Fruit fly (Drosophila melanogaster) whole organism, pupa: Measurements from ENCODE around the gene CG42542.

Experiments
- CG10348 ChIP-seq: fragments of 200-800 bp; sonication (Bioruptor generic); IDR thresholded peaks from 2 replicates; pipeline ENCODE4 v1.3.6; 2022; ENCODE audit warnings: missing biosample characterization, missing genetic modification characterization
- CG12605 ChIP-seq: fragments of 200-800 bp; sonication (Bioruptor generic); IDR thresholded peaks from 2 replicates; pipeline ENCODE4 v1.3.6; 2022; ENCODE audit warnings: missing biosample characterization, missing genetic modification characterization
- CG13204 ChIP-seq: fragments of 200-800 bp; sonication (Bioruptor generic); optimal IDR thresholded peaks from 2 replicates; lab custom pipeline; 2018; ENCODE audit warnings: missing biosample characterization, mild to moderate bottlenecking, missing genetic modification characterization, moderate library complexity
- CG14655 ChIP-seq: fragments of 200-800 bp; sonication (Bioruptor generic); optimal IDR thresholded peaks from 3 replicates; lab custom pipeline; 2017; ENCODE audit warnings: mild to moderate bottlenecking, missing biosample characterization, missing genetic modification reagents, missing genetic modification characterization
- CG15710 ChIP-seq: fragments of 200-800 bp; sonication (Bioruptor generic); optimal IDR thresholded peaks from 2 replicates; lab custom pipeline; 2018; ENCODE audit warnings: missing biosample characterization, mild to moderate bottlenecking, missing genetic modification characterization, moderate library complexity
- CG17806 ChIP-seq: fragments of 200-800 bp; sonication (Bioruptor generic); optimal IDR thresholded peaks from 2 replicates; lab custom pipeline; 2018; ENCODE audit warnings: missing biosample characterization, mild to moderate bottlenecking, missing genetic modification characterization, moderate library complexity
- CG32121 ChIP-seq: fragments of 200-800 bp; sonication (Bioruptor generic); IDR thresholded peaks from 2 replicates; pipeline ENCODE4 v1.3.6; 2022; ENCODE audit warnings: missing biosample characterization, missing genetic modification characterization
- CG34367 ChIP-seq: fragments of 200-800 bp; sonication (Bioruptor generic); optimal IDR thresholded peaks from 2 replicates; lab custom pipeline; 2018; ENCODE audit warnings: missing biosample characterization, mild to moderate bottlenecking, missing genetic modification characterization
- CG4496 ChIP-seq: fragments of 200-800 bp; sonication (Bioruptor generic); IDR thresholded peaks from 3 replicates; pipeline ENCODE4 v1.3.6; 2022; ENCODE audit warnings: missing biosample characterization, missing genetic modification characterization
- CG8159 ChIP-seq: fragments of 200-800 bp; sonication (Bioruptor generic); optimal IDR thresholded peaks from 3 replicates; lab custom pipeline; 2018; ENCODE audit warnings: missing biosample characterization, mild to moderate bottlenecking, missing genetic modification characterization, moderate library complexity
- CG8301 ChIP-seq: fragments of 200-800 bp; sonication (Bioruptor generic); optimal IDR thresholded peaks from 2 replicates; lab custom pipeline; 2018; ENCODE audit warnings: missing biosample characterization, mild to moderate bottlenecking, missing genetic modification characterization
- CG9948 ChIP-seq: fragments of 200-800 bp; sonication (Bioruptor generic); optimal IDR thresholded peaks from 2 replicates; lab custom pipeline; 2018; ENCODE audit warnings: missing biosample characterization, mild to moderate bottlenecking, missing genetic modification characterization, moderate library complexity
- EcR ChIP-seq: fragments of 200-800 bp; sonication (Bioruptor generic); optimal IDR thresholded peaks from 3 replicates; lab custom pipeline; 2019; ENCODE audit warnings: missing biosample characterization, missing genetic modification characterization, mild to moderate bottlenecking, moderate library complexity, missing genetic modification reagents
- Ets98B ChIP-seq: fragments of 200-800 bp; sonication (Bioruptor generic); IDR thresholded peaks from 2 replicates; pipeline ENCODE4 v1.3.6; 2022; ENCODE audit warnings: missing biosample characterization, missing genetic modification characterization
- Pif1A ChIP-seq: fragments of 200-800 bp; sonication (Bioruptor generic); optimal IDR thresholded peaks from 3 replicates; lab custom pipeline; 2016; ENCODE audit warnings: missing biosample characterization, missing genetic modification characterization
- Pif1B ChIP-seq: fragments of 200-800 bp; sonication (Bioruptor generic); optimal IDR thresholded peaks from 3 replicates; lab custom pipeline; 2016; ENCODE audit warnings: missing biosample characterization, missing genetic modification characterization
- Snoo ChIP-seq: fragments of 200-800 bp; sonication (Bioruptor generic); optimal IDR thresholded peaks from 3 replicates; lab custom pipeline; 2017; ENCODE audit warnings: missing biosample characterization, mild to moderate bottlenecking, missing genetic modification characterization, inconsistent platforms
- fd96Ca ChIP-seq: fragments of 200-800 bp; sonication (Bioruptor generic); IDR thresholded peaks from 3 replicates; pipeline ENCODE4 v1.3.6; 2022; ENCODE audit warnings: missing biosample characterization, missing genetic modification characterization
- gl ChIP-seq: fragments of 200-800 bp; sonication (Bioruptor generic); optimal IDR thresholded peaks from 2 replicates; lab custom pipeline; 2018; ENCODE audit warnings: missing biosample characterization, mild to moderate bottlenecking, missing genetic modification characterization
- rn ChIP-seq: fragments of 200-800 bp; sonication (Bioruptor generic); IDR thresholded peaks from 2 replicates; pipeline ENCODE4 v1.3.6; 2022; ENCODE audit warnings: missing biosample characterization, missing genetic modification characterization

CG42542 gene

dm6 chr3R:15149772-15150512, 46.5 kb upstream of the CG42542 start, which contains the start of gene Gyc88E:
Gyc88E (plus strand) TSS chr3R:15150375.
- peak; percentile 32; the same call in 1 of the 2 replicates for TF ChIP-seq Ets98B (GFP tag; lab: Robert Waterston, UW)
- peak; percentile 61; the same call in 1 of the 3 replicates for TF ChIP-seq CG4496 (GFP tag; lab: Robert Waterston, UW)
- no peak for TF ChIP-seq fd96Ca (GFP tag; lab: Robert Waterston, UW)
- TF ChIP-seq Pif1A (GFP tag; lab: Kevin White, UChicago) = no peak
- TF ChIP-seq Pif1B (GFP tag; lab: Kevin White, UChicago) = no peak
- no peak for TF ChIP-seq gl (tag; lab: Kevin White, UChicago)

DNA sequence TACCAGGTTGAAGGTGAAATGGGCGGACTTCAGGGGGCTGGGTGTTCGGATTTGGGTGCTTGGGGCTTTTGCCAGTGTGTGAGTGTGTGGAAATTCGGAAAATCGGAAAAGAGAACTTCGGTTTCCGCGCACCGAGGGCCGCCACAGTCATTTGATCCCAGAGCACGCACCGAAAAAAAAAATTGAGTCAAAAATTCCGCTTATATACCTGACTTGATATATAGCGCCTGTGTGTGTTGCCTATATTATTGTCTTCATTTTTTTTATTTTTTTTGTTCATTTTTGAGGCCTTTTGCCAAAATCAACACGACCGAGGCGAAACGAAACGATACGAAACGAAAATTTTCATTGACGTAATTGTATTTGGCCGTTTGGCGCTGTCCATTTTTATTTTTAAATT, 19.2 kb upstream of the CG42542 start:
- TF ChIP-seq Snoo (tag; lab: Kevin White, UChicago) (no peak), CG32121 (GFP tag; lab: Robert Waterston, UW) (0 out of 2 replicates have a peak, but pooled peaks have one; percentile 28)

- TF ChIP-seq CG8159 (tag; lab: Kevin White, UChicago) (no peak), Pif1A (GFP tag; lab: Kevin White, UChicago) (no peak), CG14655 (GFP tag; lab: Kevin White, UChicago) (no peak), rn (GFP tag; lab: Robert Waterston, UW) (no peak), CG8301 (tag; lab: Kevin White, UChicago) (no peak), CG34367 (tag; lab: Kevin White, UChicago) (no peak), CG10348 (no peak), CG4496 (GFP tag; lab: Robert Waterston, UW) (no peak), CG32121 (GFP tag; lab: Robert Waterston, UW) (no peak), Snoo (tag; lab: Kevin White, UChicago) (no peak), EcR (GFP tag; lab: Kevin White, UChicago) (no peak), CG15710 (tag; lab: Kevin White, UChicago) (no peak)
Measured at dm6 chr3R:15181467-15181866, 14.9 kb upstream of the CG42542 start, which contains the start of gene Mf. Mf (minus strand) TSS chr3R:15181510.

DNA sequence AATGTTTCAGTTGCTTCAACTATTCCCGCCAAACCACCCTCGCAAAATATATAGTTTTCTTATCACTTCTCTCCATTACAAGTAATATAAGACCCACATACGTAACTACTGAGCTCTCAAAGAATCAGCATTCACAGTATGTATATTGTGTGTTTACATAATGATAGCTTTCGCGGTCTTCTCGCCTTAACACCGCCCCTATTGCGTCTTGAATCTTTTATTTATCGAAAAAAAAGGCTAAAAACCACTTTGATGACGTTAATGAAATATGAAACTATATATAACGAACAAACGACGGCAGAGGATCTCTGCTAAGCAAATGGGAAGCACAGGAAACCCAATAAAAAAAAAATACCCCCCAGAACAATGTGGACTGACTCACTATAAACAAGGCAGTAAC, 975 bp downstream of the CG42542 start:
- TF ChIP-seq gl (tag; lab: Kevin White, UChicago) = peak; percentile 6
- no peak for TF ChIP-seq CG15710 (tag; lab: Kevin White, UChicago)
- no peak for TF ChIP-seq CG34367 (tag; lab: Kevin White, UChicago)
- TF ChIP-seq fd96Ca (GFP tag; lab: Robert Waterston, UW) = no peak

DNA sequence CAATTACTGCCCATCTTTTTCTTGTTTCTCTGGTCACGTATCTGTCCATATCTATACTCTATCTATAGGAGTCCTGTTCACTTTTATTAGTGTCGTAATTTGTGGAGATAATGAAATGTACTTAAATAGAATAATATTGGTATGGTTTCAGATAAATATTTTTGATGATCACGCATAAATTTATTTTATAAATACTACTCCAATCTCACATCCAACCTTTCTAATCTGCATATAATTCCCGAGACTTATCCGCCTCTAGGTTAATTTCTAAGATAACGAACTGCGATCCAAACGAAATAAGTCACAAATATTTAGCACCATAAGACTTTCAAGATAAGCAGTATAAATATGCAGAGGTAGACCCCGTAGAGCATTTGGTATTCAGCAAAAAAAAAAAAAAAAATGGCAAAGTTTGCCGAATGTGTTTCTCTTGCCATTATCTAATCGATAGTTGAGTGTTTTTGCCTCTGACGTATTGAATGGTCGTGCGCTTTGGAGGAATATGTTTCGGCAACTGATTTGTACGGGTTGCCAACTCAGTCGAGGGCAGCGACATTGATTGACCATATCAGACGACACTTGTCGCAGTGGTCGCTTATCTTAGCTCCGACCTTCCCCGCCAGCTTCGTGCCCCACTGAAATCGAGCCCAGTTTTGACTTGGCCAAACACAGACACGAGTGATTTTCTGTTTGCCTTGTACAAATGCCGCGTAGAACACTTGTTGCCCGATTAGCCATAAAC, 1.8 kb downstream of the CG42542 start:
- peak; percentile 52 for TF ChIP-seq EcR (GFP tag; lab: Kevin White, UChicago)
- no peak for TF ChIP-seq CG12605 (GFP tag; lab: Robert Waterston, UW)
- no peak for TF ChIP-seq CG8159 (tag; lab: Kevin White, UChicago)
- no peak for TF ChIP-seq CG10348
- TF ChIP-seq CG8301 (tag; lab: Kevin White, UChicago) = no peak
- no peak for TF ChIP-seq CG13204 (GFP tag; lab: Kevin White, UChicago)

- TF ChIP-seq Pif1B (GFP tag; lab: Kevin White, UChicago) = no peak
- peak; percentile 28; the same call in 1 of the 3 replicates for TF ChIP-seq CG4496 (GFP tag; lab: Robert Waterston, UW)
Measured at dm6 chr3R:15205223-15205622, 8.8 kb downstream of the CG42542 start.

- TF ChIP-seq rn (GFP tag; lab: Robert Waterston, UW) (no peak), Pif1A (GFP tag; lab: Kevin White, UChicago) (no peak), CG12605 (GFP tag; lab: Robert Waterston, UW) (no peak), CG8159 (tag; lab: Kevin White, UChicago) (no peak), CG17806 (tag; lab: Kevin White, UChicago) (no peak), CG13204 (GFP tag; lab: Kevin White, UChicago) (no peak), Ets98B (GFP tag; lab: Robert Waterston, UW) (peak; percentile 40; the same call in 1 of the 2 replicates), EcR (GFP tag; lab: Kevin White, UChicago) (peak; percentile 20), CG9948 (tag; lab: Kevin White, UChicago) (no peak)
Measured at dm6 chr3R:15206273-15206672, 9.9 kb downstream of the CG42542 start, which contains the start of gene Spn88Ea. Spn88Ea (minus strand) TSS chr3R:15206447.
